Worm (Caenorhabditis elegans) whole organism, L1 larva: ENCODE results near the gene sec-5.

Source experiments
- ama-1 ChIP-seq: fragments of 150-350 bp; optimal IDR thresholded peaks from 2 replicates; lab custom pipeline; 2014
- dsc-1 ChIP-seq: sonication (generic microtip); optimal IDR thresholded peaks from 2 replicates; lab custom pipeline; 2016; ENCODE audit warnings: mild to moderate bottlenecking, missing genetic modification characterization, missing compliant biosample characterization
- elt-3 ChIP-seq, 6 experiments: fragments of 150-350 bp in 1 of 6; sonication (generic microtip); optimal IDR thresholded peaks; 2 replicates each; lab custom pipeline; 2017 to 2018; ENCODE audit warnings: missing biosample characterization in 6 of 6, missing genetic modification characterization in 6 of 6, inconsistent platforms in 1 of 6
- hlh-4 ChIP-seq: sonication (generic microtip); optimal IDR thresholded peaks from 2 replicates; lab custom pipeline; 2016; ENCODE audit warnings: mild to moderate bottlenecking, missing genetic modification characterization, missing compliant biosample characterization
- irx-1 ChIP-seq: sonication (generic microtip); optimal IDR thresholded peaks from 2 replicates; lab custom pipeline; 2016; ENCODE audit warnings: missing genetic modification characterization, missing compliant biosample characterization
- lin-14 ChIP-seq: fragments of 200-800 bp; sonication (Bioruptor generic); optimal IDR thresholded peaks from 2 replicates; lab custom pipeline; 2018; ENCODE audit warnings: mild to moderate bottlenecking, missing genetic modification characterization, moderate library complexity, missing compliant biosample characterization
- lsy-2 ChIP-seq, 2 experiments: fragments of 150-350 bp; optimal IDR thresholded peaks; 2 replicates each; lab custom pipeline; 2014; ENCODE audit warnings: missing biosample characterization in 2 of 2, missing genetic modification characterization in 2 of 2
- nhr-12 ChIP-seq: sonication (generic microtip); optimal IDR thresholded peaks from 2 replicates; lab custom pipeline; 2017; ENCODE audit warnings: missing biosample characterization, missing genetic modification characterization
- nhr-71 ChIP-seq: sonication (generic microtip); optimal IDR thresholded peaks from 2 replicates; lab custom pipeline; 2016; ENCODE audit warnings: mild to moderate bottlenecking, missing genetic modification characterization, moderate library complexity, missing compliant biosample characterization
- nhr-85 ChIP-seq: sonication (generic microtip); peaks from one replicate; lab custom pipeline; 2016; ENCODE audit warnings: missing genetic modification characterization, inconsistent platforms, missing compliant biosample characterization
- vab-15 ChIP-seq: sonication (generic microtip); optimal IDR thresholded peaks from 2 replicates; lab custom pipeline; 2017; ENCODE audit warnings: missing genotype, mild to moderate bottlenecking, missing genetic modification characterization, missing compliant biosample characterization
- ztf-11 ChIP-seq, 2 experiments: sonication (generic microtip); optimal IDR thresholded peaks; 2 replicates each; lab custom pipeline; 2016 to 2017; ENCODE audit warnings: missing genetic modification characterization in 2 of 2, missing biosample characterization in 1 of 2, missing compliant biosample characterization in 1 of 2

ce11 chrII:9176523-9176922 is 429 bp downstream of the sec-5 start:
- TF ChIP-seq hlh-4 (tag; lab: Kevin White, UChicago) (no peak), irx-1 (tag; lab: Kevin White, UChicago) (no peak), nhr-85 (tag; lab: Kevin White, UChicago) (no peak), lin-14 (GFP tag; lab: Kevin White, UChicago) (no peak), ztf-11 (tag; optimal IDR thresholded peaks at IDR 0.05; lab: Kevin White, UChicago) (no peak), elt-3 (tag; optimal IDR thresholded peaks at IDR 0.05; lab: Kevin White, UChicago) (no peak), ama-1 (lab: Kevin White, UChicago) (no peak), dsc-1 (tag; lab: Kevin White, UChicago) (no peak), nhr-71 (no peak), nhr-12 (tag; lab: Kevin White, UChicago) (no peak), lsy-2 (tag; optimal IDR thresholded peaks at IDR 0.05; lab: Kevin White, UChicago) (no peak), vab-15 (tag; lab: Kevin White, UChicago) (no peak)
